Worm (Caenorhabditis elegans) whole organism, young adult: Measurements from ENCODE around the gene C29F3.7.

Experiments
- F33H1.4 ChIP-seq: fragments of 200-800 bp; sonication (Bioruptor generic); IDR thresholded peaks from 2 replicates; pipeline ENCODE4 v1.3.6; 2022; ENCODE audit warnings: missing genetic modification reagents, missing genetic modification characterization, missing compliant biosample characterization
- Y56A3A.18 ChIP-seq: fragments of 200-800 bp; sonication (Bioruptor generic); IDR thresholded peaks from 2 replicates; pipeline ENCODE4 v1.3.6; 2022; ENCODE audit warnings: missing genetic modification reagents, missing genetic modification characterization, missing compliant biosample characterization
- bed-2 ChIP-seq: fragments of 200-800 bp; sonication (Bioruptor generic); IDR thresholded peaks from 2 replicates; pipeline ENCODE4 v1.3.6; 2022; ENCODE audit warnings: missing genetic modification reagents, missing genetic modification characterization, missing compliant biosample characterization
- lin-26 ChIP-seq: fragments of 200-800 bp; sonication (Bioruptor generic); IDR thresholded peaks from 2 replicates; pipeline ENCODE4 v1.3.6; 2022; ENCODE audit warnings: missing genetic modification reagents, missing genetic modification characterization, missing compliant biosample characterization
- lin-54 ChIP-seq: fragments of 200-800 bp; sonication (Bioruptor generic); optimal IDR thresholded peaks from 2 replicates; lab custom pipeline; 2018; ENCODE audit warnings: mild to moderate bottlenecking, missing genetic modification characterization, missing compliant biosample characterization
- madf-10 ChIP-seq: sonication (generic microtip); optimal IDR thresholded peaks from 2 replicates; lab custom pipeline; 2016; ENCODE audit warnings: mild to moderate bottlenecking, missing genetic modification characterization, missing compliant biosample characterization
- mcd-1 ChIP-seq: fragments of 200-800 bp; sonication (Bioruptor generic); IDR thresholded peaks from 2 replicates; pipeline ENCODE4 v1.3.6; 2022; ENCODE audit warnings: missing genetic modification reagents, missing genetic modification characterization, missing compliant biosample characterization
- ztf-22 ChIP-seq: fragments of 200-800 bp; sonication (Bioruptor generic); optimal IDR thresholded peaks from 2 replicates; lab custom pipeline; 2018; ENCODE audit warnings: mild to moderate bottlenecking, missing genetic modification characterization, moderate library complexity, missing compliant biosample characterization

The C29F3.7 gene

ce11 chrV:15406928-15407327, 52.2 kb downstream of the C29F3.7 start, which contains the start of gene srh-257:
srh-257 (plus strand) TSS chrV:15407228.
- no peak for TF ChIP-seq mcd-1 (GFP tag; lab: Robert Waterston, UW)
- TF ChIP-seq lin-54: no peak
- TF ChIP-seq F33H1.4 (GFP tag; lab: Robert Waterston, UW): no peak
- TF ChIP-seq madf-10 (tag; lab: Kevin White, UChicago): no peak
- no peak for TF ChIP-seq ztf-22 (GFP tag; lab: Kevin White, UChicago)
- no peak for TF ChIP-seq bed-2 (GFP tag; lab: Robert Waterston, UW)
- no peak for TF ChIP-seq lin-26 (GFP tag; lab: Robert Waterston, UW)
- no peak for TF ChIP-seq Y56A3A.18 (GFP tag; lab: Robert Waterston, UW)
- TF ChIP-seq, all 124 proteins: peak for 0
